Worm (Caenorhabditis elegans): ENCODE data around the gene abf-5.
A peak's percentile ranks its signal among the peaks of the same experiment; 100 is the strongest.

abf-5 gene

DNA sequence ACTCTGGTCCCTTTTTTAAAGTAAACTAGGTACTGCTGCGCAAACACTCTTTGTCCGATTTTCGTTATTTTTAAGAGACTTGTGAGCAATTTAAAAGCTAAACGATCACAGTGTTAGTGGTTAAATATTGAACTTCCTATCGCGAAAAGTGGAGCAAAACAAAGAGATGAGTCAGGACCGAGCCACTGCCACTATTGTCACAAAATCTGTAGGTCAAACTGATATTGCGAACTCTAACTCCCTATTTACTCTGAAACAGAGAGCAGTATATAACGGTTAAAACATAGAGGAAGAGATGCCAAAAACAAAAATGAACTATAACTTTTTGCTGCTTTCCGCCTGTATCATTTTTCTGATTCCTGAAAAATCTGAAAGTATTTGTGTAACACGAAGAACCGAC is at the start of gene abf-5:
TSS of gene abf-5 (plus strand) at position 301 of the 400 bp plus-strand sequence.
- TF ChIP-seq unc-55 (GFP tag; optimal IDR thresholded peaks at IDR 0.05) (no peak), elt-1 (tag; optimal IDR thresholded peaks at IDR 0.05) (no peak), mdl-1 (tag; optimal IDR thresholded peaks at IDR 0.05) (no peak), unc-39 (tag; optimal IDR thresholded peaks at IDR 0.05) (no peak), ztf-1 (GFP tag; conservative IDR thresholded peaks at IDR 0.05) (no peak), dmd-4 (tag; optimal IDR thresholded peaks at IDR 0.05) (no peak), nhr-12 (tag; optimal IDR thresholded peaks at IDR 0.05) (no peak), ama-1 (optimal IDR thresholded peaks at IDR 0.05) (no peak), nhr-11 (tag; optimal IDR thresholded peaks at IDR 0.05) (no peak), alr-1 (tag; optimal IDR thresholded peaks at IDR 0.05) (no peak), blmp-1 (tag; optimal IDR thresholded peaks at IDR 0.05; ENCODE audit: insufficient read depth) (no peak), crh-2 (tag; optimal IDR thresholded peaks at IDR 0.05) (no peak), ceh-82 (tag; optimal IDR thresholded peaks at IDR 0.05) (no peak), gmeb-1 (tag; optimal IDR thresholded peaks at IDR 0.05) (no peak)

DNA sequence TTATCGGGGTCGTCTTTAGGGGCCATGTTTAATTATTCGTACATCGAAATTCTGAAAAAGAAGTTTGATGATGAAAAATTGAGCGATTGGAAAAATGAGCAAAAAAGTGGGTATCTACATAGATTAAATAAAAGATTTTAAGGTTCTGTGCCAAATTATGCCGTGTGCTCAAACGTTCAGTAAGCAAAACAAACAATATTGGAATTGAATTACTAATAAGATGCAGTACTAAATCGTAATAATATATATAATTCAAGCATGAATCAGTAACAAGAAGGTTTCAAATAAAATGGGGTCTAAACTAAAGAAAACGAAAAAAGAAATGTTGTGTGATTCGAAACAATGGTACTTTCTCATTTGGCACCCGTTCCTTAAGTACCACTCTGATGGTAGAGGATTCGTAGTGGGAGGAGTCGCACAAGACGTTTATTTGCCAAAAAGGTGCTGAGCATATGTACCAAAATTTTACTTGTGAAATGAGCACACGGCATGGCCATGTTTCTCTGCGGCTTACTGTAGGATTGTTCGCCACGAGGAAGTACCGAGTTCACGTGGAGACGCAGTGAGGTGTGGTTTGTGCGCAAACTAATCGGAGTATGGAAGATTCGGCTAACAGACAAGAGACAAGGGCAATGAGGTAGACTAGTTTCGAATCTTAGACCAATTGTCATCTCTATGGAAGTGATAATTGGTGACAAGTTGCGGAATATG is 43.0 kb upstream of the abf-5 start, which contains the start of gene pgp-14:
TSS of gene pgp-14 (minus strand) at position 51 of the 711 bp plus-strand sequence.
- TF ChIP-seq nhr-129 (tag; optimal IDR thresholded peaks at IDR 0.05) (peak; percentile 22), sem-4 (tag; optimal IDR thresholded peaks at IDR 0.05) (no peak), F13H6.1 (tag; optimal IDR thresholded peaks at IDR 0.05) (peak; percentile 63), sma-3 (GFP tag; optimal IDR thresholded peaks at IDR 0.05) (no peak), mab-5 (tag; optimal IDR thresholded peaks at IDR 0.05) (no peak)

DNA sequence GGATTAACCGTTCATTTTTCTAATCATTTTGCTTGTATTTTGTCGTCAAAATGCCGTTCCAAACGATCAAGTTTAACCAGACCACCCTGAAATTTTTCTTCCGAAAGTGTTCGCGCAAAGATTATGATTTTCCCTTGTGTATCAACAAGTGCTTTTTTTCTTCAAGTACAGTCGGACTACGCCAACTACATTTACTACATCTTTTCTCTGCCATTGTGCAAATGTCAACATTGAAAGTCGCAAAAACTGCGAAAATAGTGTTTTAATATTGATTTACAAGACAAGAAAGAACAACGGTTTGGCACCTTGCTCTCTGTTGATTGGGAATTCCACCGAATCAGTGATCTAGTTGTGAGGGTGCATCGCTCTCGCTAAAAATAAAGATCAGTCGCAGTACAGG is 41.8 kb upstream of the abf-5 start:
- TF ChIP-seq unc-55 (GFP tag; optimal IDR thresholded peaks at IDR 0.05) (no peak), mdl-1 (tag; optimal IDR thresholded peaks at IDR 0.05) (no peak), F13H6.1 (tag; optimal IDR thresholded peaks at IDR 0.05) (peak; percentile 47)

DNA sequence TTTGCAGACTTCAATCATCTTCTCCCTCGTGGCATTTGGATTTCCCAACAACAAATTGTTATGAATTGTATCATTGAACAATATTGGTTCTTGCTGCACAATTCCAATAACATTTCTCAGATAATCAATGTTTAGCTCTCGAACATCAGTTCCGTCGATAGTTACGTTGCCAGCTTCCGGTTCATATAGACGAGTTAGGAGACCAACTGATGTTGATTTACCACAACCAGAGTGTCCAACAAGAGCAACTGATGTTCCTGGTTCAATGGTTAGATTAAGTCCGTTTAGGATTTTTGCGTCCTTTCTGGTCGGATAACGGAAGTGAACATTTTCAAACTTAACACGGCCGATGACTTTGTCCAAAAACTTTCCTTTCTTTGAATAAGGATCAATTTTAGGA is 38.6 kb upstream of the abf-5 start:
- TF ChIP-seq sma-9 (GFP tag; optimal IDR thresholded peaks at IDR 0.05) = no peak
- no peak for TF ChIP-seq sma-9 (tag; optimal IDR thresholded peaks at IDR 0.05)
- no peak for TF ChIP-seq sma-3 (GFP tag; optimal IDR thresholded peaks at IDR 0.05)
- TF ChIP-seq ceh-16 (tag; optimal IDR thresholded peaks at IDR 0.05) = no peak
- no peak for TF ChIP-seq nhr-11 (tag; optimal IDR thresholded peaks at IDR 0.05)
- TF ChIP-seq R02D3.7 (tag; optimal IDR thresholded peaks at IDR 0.05) = no peak
- TF ChIP-seq fos-1 (tag; optimal IDR thresholded peaks at IDR 0.05) = no peak
- TF ChIP-seq aly-2 (tag; optimal IDR thresholded peaks at IDR 0.05) = no peak
- no peak for TF ChIP-seq unc-55 (GFP tag; optimal IDR thresholded peaks at IDR 0.05)
- TF ChIP-seq ztf-4 (tag; optimal IDR thresholded peaks at IDR 0.05) = no peak
- no peak for TF ChIP-seq gmeb-1 (tag; optimal IDR thresholded peaks at IDR 0.05)

DNA sequence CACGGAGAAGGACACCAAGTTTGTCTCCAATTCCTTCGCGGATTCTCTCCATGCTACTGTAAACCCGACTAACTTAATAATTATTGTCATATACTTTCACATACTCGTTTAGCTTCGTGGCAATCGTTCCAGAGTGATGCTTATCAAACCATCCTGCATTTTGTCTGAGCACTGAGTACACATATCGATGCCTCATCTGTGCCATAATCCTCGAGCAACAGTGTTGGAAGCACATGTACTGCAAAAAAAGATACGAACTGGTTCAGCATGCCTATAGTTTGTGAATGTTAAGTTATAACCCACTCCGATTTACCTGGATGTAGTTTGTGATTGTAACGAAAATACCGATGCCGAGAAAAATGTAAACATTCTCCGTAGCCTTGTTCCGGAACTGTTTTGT is 37.6 kb upstream of the abf-5 start:
- TF ChIP-seq fos-1 (tag; optimal IDR thresholded peaks at IDR 0.05) = no peak

DNA sequence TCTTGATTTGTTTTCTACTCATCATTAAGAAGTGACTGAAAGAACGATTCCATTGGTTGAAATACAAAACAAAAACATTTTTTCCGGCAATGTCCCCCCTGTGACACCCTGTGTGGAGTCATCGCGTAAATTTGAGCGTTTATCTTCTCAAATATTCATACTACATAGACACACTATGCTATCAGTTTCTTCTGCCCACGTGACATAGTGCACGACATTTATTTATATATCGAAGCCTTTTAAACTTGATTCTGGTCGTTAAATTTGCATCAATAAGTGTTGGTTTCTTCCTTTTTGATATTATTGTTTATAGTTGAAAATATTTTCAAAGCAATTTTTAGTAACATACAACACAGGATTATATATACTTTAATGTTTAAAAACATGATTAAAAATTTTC is 33.6 kb upstream of the abf-5 start:
- TF ChIP-seq elt-3 (tag; optimal IDR thresholded peaks at IDR 0.05) (no peak), mdl-1 (tag; optimal IDR thresholded peaks at IDR 0.05) (no peak), nhr-25 (tag; optimal IDR thresholded peaks at IDR 0.05) (no peak), C34F6.9 (tag; optimal IDR thresholded peaks at IDR 0.05) (no peak), nhr-77 (tag; optimal IDR thresholded peaks at IDR 0.05) (no peak), ZK546.5 (tag; optimal IDR thresholded peaks at IDR 0.05) (no peak), ztf-11 (tag; optimal IDR thresholded peaks at IDR 0.05) (no peak), sma-9 (GFP tag; optimal IDR thresholded peaks at IDR 0.05) (peak; percentile 65), sma-9 (tag; optimal IDR thresholded peaks at IDR 0.05) (no peak), fos-1 (tag; optimal IDR thresholded peaks at IDR 0.05) (peak; percentile 4), unc-62 (GFP tag; optimal IDR thresholded peaks at IDR 0.05) (no peak), lin-13 (GFP tag; optimal IDR thresholded peaks at IDR 0.05) (no peak)
